Fruit fly (Drosophila melanogaster) whole organism, embryonic: ENCODE measurements around the gene Sumo.

Experiments
- Aef1 ChIP-seq: fragments of 200-800 bp; sonication (Bioruptor generic); IDR thresholded peaks from 3 replicates; pipeline ENCODE4 v1.3.6; 2022; ENCODE audit warnings: missing biosample characterization, missing genetic modification characterization
- Asciz ChIP-seq: fragments of 200-800 bp; sonication (Bioruptor generic); optimal IDR thresholded peaks from 2 replicates; lab custom pipeline; 2017; ENCODE audit warnings: missing biosample characterization, mild to moderate bottlenecking, missing genetic modification characterization, missing genetic modification reagents
- Atf6 ChIP-seq: fragments of 200-800 bp; sonication (Bioruptor generic); IDR thresholded peaks from 2 replicates; pipeline ENCODE4 v1.3.6; 2022; ENCODE audit warnings: missing biosample characterization, missing genetic modification characterization
- Blimp-1 ChIP-seq: fragments of 200-800 bp; sonication (Bioruptor generic); optimal IDR thresholded peaks from 3 replicates; lab custom pipeline; 2018; ENCODE audit warnings: missing biosample characterization, missing genetic modification characterization, mild to moderate bottlenecking, moderate library complexity, missing genetic modification reagents
- CG11504 ChIP-seq: fragments of 200-800 bp; sonication (Bioruptor generic); optimal IDR thresholded peaks from 3 replicates; lab custom pipeline; 2019; ENCODE audit warnings: missing biosample characterization, mild to moderate bottlenecking, missing genetic modification characterization, moderate library complexity
- CG12104 ChIP-seq: fragments of 200-800 bp; sonication (Bioruptor generic); optimal IDR thresholded peaks from 3 replicates; lab custom pipeline; 2016; ENCODE audit warnings: missing biosample characterization, missing genetic modification characterization
- CG1233 ChIP-seq: fragments of 200-800 bp; sonication (Bioruptor generic); optimal IDR thresholded peaks from 4 replicates; lab custom pipeline; 2018; ENCODE audit warnings: missing biosample characterization, mild to moderate bottlenecking, missing genetic modification characterization
- CG13894 ChIP-seq: fragments of 200-800 bp; sonication (Bioruptor generic); optimal IDR thresholded peaks from 3 replicates; lab custom pipeline; 2018; ENCODE audit warnings: missing biosample characterization, mild to moderate bottlenecking, missing genetic modification characterization, moderate library complexity
- CG14014 ChIP-seq: fragments of 200-800 bp; sonication (Bioruptor generic); IDR thresholded peaks from 2 replicates; pipeline ENCODE4 v1.3.6; 2022; ENCODE audit warnings: missing biosample characterization, missing genetic modification characterization
- CG15269 ChIP-seq: fragments of 200-800 bp; sonication (Bioruptor generic); optimal IDR thresholded peaks from 2 replicates; lab custom pipeline; 2018; ENCODE audit warnings: missing biosample characterization, mild to moderate bottlenecking, missing genetic modification characterization, moderate library complexity
- CG1529 ChIP-seq: fragments of 200-800 bp; sonication (Bioruptor generic); optimal IDR thresholded peaks from 3 replicates; lab custom pipeline; 2018; ENCODE audit warnings: missing biosample characterization, missing genetic modification characterization
- CG16779 ChIP-seq: fragments of 200-800 bp; sonication (Bioruptor generic); IDR thresholded peaks from 2 replicates; pipeline ENCODE4 v1.3.6; 2022; ENCODE audit warnings: missing biosample characterization, missing genetic modification characterization
- CG17385 ChIP-seq: fragments of 200-800 bp; sonication (Bioruptor generic); optimal IDR thresholded peaks from 3 replicates; lab custom pipeline; 2018; ENCODE audit warnings: missing biosample characterization, mild to moderate bottlenecking, missing genetic modification characterization
- CG17568 ChIP-seq: fragments of 200-800 bp; sonication (Bioruptor generic); optimal IDR thresholded peaks from 2 replicates; lab custom pipeline; 2018; ENCODE audit warnings: missing biosample characterization, mild to moderate bottlenecking, missing genetic modification characterization, moderate library complexity
- CG18011 ChIP-seq: fragments of 200-800 bp; sonication (Bioruptor generic); optimal IDR thresholded peaks from 2 replicates; lab custom pipeline; 2017; ENCODE audit warnings: missing biosample characterization, missing genetic modification characterization, mild to moderate bottlenecking, moderate library complexity, missing genotype
- CG2116 ChIP-seq: fragments of 200-800 bp; sonication (Bioruptor generic); optimal IDR thresholded peaks from 3 replicates; lab custom pipeline; 2018; ENCODE audit warnings: missing biosample characterization, mild to moderate bottlenecking, missing genetic modification characterization
- CG30431 ChIP-seq: fragments of 200-800 bp; sonication (Bioruptor generic); optimal IDR thresholded peaks from 2 replicates; lab custom pipeline; 2017; ENCODE audit warnings: missing biosample characterization, missing genetic modification characterization
- CG32772 ChIP-seq: fragments of 200-800 bp; sonication (Bioruptor generic); IDR thresholded peaks from 2 replicates; pipeline ENCODE4 v1.3.6; 2022; ENCODE audit warnings: missing biosample characterization, missing genetic modification characterization
- CG4328 ChIP-seq: fragments of 200-800 bp; sonication (Bioruptor generic); optimal IDR thresholded peaks from 3 replicates; lab custom pipeline; 2017; ENCODE audit warnings: missing biosample characterization, missing genetic modification reagents, missing genetic modification characterization
- CG6175 ChIP-seq: fragments of 200-800 bp; sonication (Bioruptor generic); IDR thresholded peaks from 3 replicates; pipeline ENCODE4 v1.3.6; 2022; ENCODE audit warnings: missing biosample characterization, missing genetic modification characterization
- CG6654 ChIP-seq: fragments of 200-800 bp; sonication (Bioruptor generic); optimal IDR thresholded peaks from 2 replicates; lab custom pipeline; 2017; ENCODE audit warnings: missing biosample characterization, mild to moderate bottlenecking, missing genetic modification characterization
- CG7357 ChIP-seq: fragments of 200-800 bp; sonication (Bioruptor generic); IDR thresholded peaks from 3 replicates; pipeline ENCODE4 v1.3.6; 2022; ENCODE audit warnings: missing biosample characterization, missing genetic modification characterization
- CG9437 ChIP-seq: fragments of 200-800 bp; sonication (Bioruptor generic); optimal IDR thresholded peaks from 2 replicates; lab custom pipeline; 2018; ENCODE audit warnings: missing biosample characterization, mild to moderate bottlenecking, missing genetic modification characterization
- D19A ChIP-seq: fragments of 200-800 bp; optimal IDR thresholded peaks from 3 replicates; lab custom pipeline; 2019; ENCODE audit warnings: missing biosample characterization, mild to moderate bottlenecking, missing genetic modification characterization, moderate library complexity
- Dp ChIP-seq: fragments of 200-800 bp; sonication (Bioruptor generic); optimal IDR thresholded peaks from 2 replicates; lab custom pipeline; 2018; ENCODE audit warnings: missing biosample characterization, mild to moderate bottlenecking, missing genetic modification characterization, moderate library complexity
- ERR ChIP-seq: fragments of 200-800 bp; sonication (Bioruptor generic); optimal IDR thresholded peaks from 2 replicates; lab custom pipeline; 2016; ENCODE audit warnings: missing biosample characterization, missing genetic modification characterization
- Eip74EF ChIP-seq, 2 experiments: fragments of 200-800 bp in 1 of 2; fragments of >200 bp in 1 of 2; sonication (Bioruptor generic) in 1 of 2; optimal IDR thresholded peaks; 2 replicates each; lab custom pipeline; 2017 to 2019; ENCODE audit warnings: missing biosample characterization in 2 of 2, missing genetic modification characterization in 2 of 2, mild to moderate bottlenecking in 1 of 2, moderate library complexity in 1 of 2
- GATAe ChIP-seq: fragments of 200-800 bp; sonication (Bioruptor generic); conservative IDR thresholded peaks from 2 replicates; pipeline ENCODE4 v1.3.6; 2022; ENCODE audit warnings: missing biosample characterization, missing genetic modification characterization
- HLH4C ChIP-seq: fragments of 200-800 bp; sonication (Bioruptor generic); IDR thresholded peaks from 3 replicates; pipeline ENCODE4 v1.3.6; 2022; ENCODE audit warnings: missing biosample characterization, missing genetic modification characterization; ENCODE audit not compliant: partially characterized antibody
- NK7.1 ChIP-seq: fragments of 200-800 bp; sonication (Bioruptor generic); optimal IDR thresholded peaks from 3 replicates; lab custom pipeline; 2016; ENCODE audit warnings: missing biosample characterization, missing genetic modification characterization
- Ptx1 ChIP-seq: fragments of 200-800 bp; sonication (Bioruptor generic); IDR thresholded peaks from 2 replicates; pipeline ENCODE4 v1.3.6; 2022; ENCODE audit warnings: missing biosample characterization, missing genetic modification characterization
- Rfx ChIP-seq: fragments of 200-800 bp; sonication (Bioruptor generic); IDR thresholded peaks from 2 replicates; pipeline ENCODE4 v1.3.6; 2022; ENCODE audit warnings: missing biosample characterization, missing genetic modification characterization
- ems ChIP-seq: fragments of 200-800 bp; sonication (Bioruptor generic); optimal IDR thresholded peaks from 3 replicates; lab custom pipeline; 2016; ENCODE audit warnings: missing biosample characterization, missing genetic modification characterization
- en ChIP-seq: fragments of 200-800 bp; sonication (Bioruptor generic); optimal IDR thresholded peaks from 2 replicates; lab custom pipeline; 2016; ENCODE audit warnings: missing biosample characterization, missing genetic modification characterization
- eyg ChIP-seq: fragments of 200-800 bp; sonication (Bioruptor generic); optimal IDR thresholded peaks from 3 replicates; lab custom pipeline; 2016; ENCODE audit warnings: missing biosample characterization, missing genetic modification characterization
- gfzf ChIP-seq: fragments of 200-800 bp; sonication (Bioruptor generic); optimal IDR thresholded peaks from 2 replicates; lab custom pipeline; 2016; ENCODE audit warnings: missing biosample characterization, mild to moderate bottlenecking, missing genetic modification characterization, moderate library complexity
- grau ChIP-seq: fragments of 200-800 bp; optimal IDR thresholded peaks from 3 replicates; lab custom pipeline; 2019; ENCODE audit warnings: missing biosample characterization, mild to moderate bottlenecking, missing genetic modification characterization, moderate library complexity
- kah ChIP-seq: fragments of 200-800 bp; sonication (Bioruptor generic); optimal IDR thresholded peaks from 2 replicates; lab custom pipeline; 2018; ENCODE audit warnings: missing biosample characterization, mild to moderate bottlenecking, missing genetic modification characterization
- mam ChIP-seq: fragments of 200-800 bp; sonication (Bioruptor generic); optimal IDR thresholded peaks from 3 replicates; lab custom pipeline; 2016; ENCODE audit warnings: missing biosample characterization, missing genetic modification characterization
- nerfin-1 ChIP-seq: fragments of 200-800 bp; sonication (Bioruptor generic); optimal IDR thresholded peaks from 3 replicates; lab custom pipeline; 2019; ENCODE audit warnings: missing biosample characterization, mild to moderate bottlenecking, missing genetic modification characterization, moderate library complexity
- onecut ChIP-seq: fragments of 200-800 bp; sonication (Bioruptor generic); IDR thresholded peaks from 2 replicates; pipeline ENCODE4 v1.3.6; 2022; ENCODE audit warnings: missing biosample characterization, missing genetic modification characterization
- pan ChIP-seq, 4 experiments: fragments of >200 bp in 3 of 4; fragments of 200-800 bp in 1 of 4; sonication (Bioruptor generic) in 1 of 4; optimal IDR thresholded peaks in 3 of 4; IDR thresholded peaks in 1 of 4; 2 replicates each; pipeline versions ENCODE4 v1.3.6 to Lab custom; 2017 to 2022; ENCODE audit warnings: missing biosample characterization in 2 of 4, missing genetic modification characterization in 2 of 4, mixed read lengths in 1 of 4
- peb ChIP-seq: fragments of 200-800 bp; sonication (Bioruptor generic); IDR thresholded peaks from 2 replicates; pipeline ENCODE4 v1.3.6; 2022; ENCODE audit warnings: missing biosample characterization, missing genetic modification characterization
- pho ChIP-seq: fragments of 200-800 bp; sonication (Bioruptor generic); optimal IDR thresholded peaks from 2 replicates; lab custom pipeline; 2016; ENCODE audit warnings: missing biosample characterization, missing genetic modification characterization
- ro ChIP-seq: fragments of 200-800 bp; sonication (Bioruptor generic); IDR thresholded peaks from 2 replicates; pipeline ENCODE4 v1.3.6; 2022; ENCODE audit warnings: missing biosample characterization, missing genetic modification characterization
- sc ChIP-seq, 3 experiments: fragments of >200 bp in 2 of 3; fragments of 200-800 bp in 1 of 3; sonication (Bioruptor generic) in 1 of 3; optimal IDR thresholded peaks; 2 replicates in 2 of 3; 3 replicates in 1 of 3; lab custom pipeline; 2017; ENCODE audit warnings: mild to moderate bottlenecking in 1 of 3, missing biosample characterization in 1 of 3, missing genetic modification characterization in 1 of 3, missing genetic modification reagents in 1 of 3
- tio ChIP-seq: fragments of 200-800 bp; sonication (Bioruptor generic); optimal IDR thresholded peaks from 2 replicates; lab custom pipeline; 2017; ENCODE audit warnings: missing biosample characterization, missing genetic modification characterization, inconsistent platforms
- zen2 ChIP-seq: fragments of 200-800 bp; sonication (Bioruptor generic); IDR thresholded peaks from 3 replicates; pipeline ENCODE4 v1.3.6; 2022; ENCODE audit warnings: missing biosample characterization, missing genetic modification characterization; ENCODE audit not compliant: partially characterized antibody

The Sumo gene

dm6 chr2L:6922091-6922753 lies 45.2 kb downstream of the Sumo start (continued):
- TF ChIP-seq CG6654 (GFP tag; lab: Kevin White, UChicago) = peak; percentile 30
- no peak for TF ChIP-seq CG30431 (GFP tag; lab: Kevin White, UChicago)
- no peak for TF ChIP-seq GATAe (GFP tag; lab: Robert Waterston, UW)
- no peak for TF ChIP-seq HLH4C (GFP tag; lab: Robert Waterston, UW)
- no peak for TF ChIP-seq ro
- TF ChIP-seq Asciz (GFP tag; lab: Kevin White, UChicago) = peak; percentile 78
- peak; percentile 70 for TF ChIP-seq onecut
- TF ChIP-seq CG32772 (GFP tag; lab: Robert Waterston, UW) = no peak
- no peak for TF ChIP-seq CG15269 (tag; lab: Kevin White, UChicago)
- TF ChIP-seq CG11504 (tag; lab: Kevin White, UChicago) = no peak
- TF ChIP-seq CG13894 = no peak
- TF ChIP-seq CG1529 (GFP tag; lab: Kevin White, UChicago) = peak; percentile 75
- peak; percentile 43 for TF ChIP-seq CG18011
- peak; percentile 68 for TF ChIP-seq CG17385 (GFP tag; lab: Kevin White, UChicago)
- no peak for TF ChIP-seq zen2 (GFP tag; lab: Robert Waterston, UW)
- peak; percentile 74 for TF ChIP-seq nerfin-1 (tag; lab: Kevin White, UChicago)
- TF ChIP-seq gfzf = no peak
- TF ChIP-seq grau (tag; lab: Kevin White, UChicago) = peak; percentile 68
- TF ChIP-seq D19A (tag; lab: Kevin White, UChicago) = peak; percentile 66
- peak; percentile 50 for TF ChIP-seq pho (GFP tag; lab: Kevin White, UChicago)
- TF ChIP-seq CG12104 (GFP tag; lab: Kevin White, UChicago) = peak; percentile 1
- peak; percentile 45; the same call in 1 of the 2 replicates for TF ChIP-seq peb
- TF ChIP-seq tio (GFP tag; lab: Kevin White, UChicago) = no peak
- TF ChIP-seq Dp = no peak
- no peak for TF ChIP-seq ERR (GFP tag; lab: Kevin White, UChicago)
- TF ChIP-seq Blimp-1 = no peak
- TF ChIP-seq mam (GFP tag; lab: Kevin White, UChicago) = peak; percentile 76
- peak; percentile 33 for TF ChIP-seq NK7.1 (GFP tag; lab: Kevin White, UChicago)
- no peak for TF ChIP-seq CG9437
- no peak for TF ChIP-seq sc (optimal IDR thresholded peaks at IDR 0.05; lab: Kevin White, UChicago)
- peak; percentile 50 for TF ChIP-seq sc (GFP tag; optimal IDR thresholded peaks at IDR 0.05; lab: Kevin White, UChicago)
- TF ChIP-seq CG1233 (GFP tag; lab: Kevin White, UChicago) = peak; percentile 51
- no peak for TF ChIP-seq CG6175 (GFP tag; lab: Robert Waterston, UW)
- TF ChIP-seq Rfx (GFP tag; lab: Robert Waterston, UW) = no peak; the same call in 1 of the 2 replicates
- peak; percentile 64 for TF ChIP-seq ems (GFP tag; lab: Kevin White, UChicago)
- peak; percentile 84; the same call in 1 of the 2 replicates for TF ChIP-seq CG14014 (GFP tag; lab: Robert Waterston, UW)
- TF ChIP-seq Ptx1 = no peak
- TF ChIP-seq Eip74EF (GFP tag; optimal IDR thresholded peaks at IDR 0.05; lab: Kevin White, UChicago) = no peak
- TF ChIP-seq CG17568 (GFP tag; lab: Kevin White, UChicago) = peak; percentile 77
- TF ChIP-seq Atf6 (GFP tag; lab: Robert Waterston, UW) = peak; percentile 74
- TF ChIP-seq en = peak; percentile 67
- no peak for TF ChIP-seq CG4328
- no peak for TF ChIP-seq pan (optimal IDR thresholded peaks at IDR 0.05; lab: Kevin White, UChicago)
- no peak for TF ChIP-seq pan (GFP tag; optimal IDR thresholded peaks at IDR 0.05 in 1 of 2, IDR thresholded peaks at IDR 0.05 in 1 of 2)
- TF ChIP-seq CG16779 = peak; percentile 76
- no peak for TF ChIP-seq CG7357 (GFP tag; lab: Robert Waterston, UW)
- TF ChIP-seq eyg (GFP tag; lab: Kevin White, UChicago) = no peak
- TF ChIP-seq kah (GFP tag; lab: Kevin White, UChicago) = peak; percentile 1
- peak; percentile 33 for TF ChIP-seq CG2116 (GFP tag; lab: Kevin White, UChicago)
- no peak; the same call in 1 of the 3 replicates for TF ChIP-seq Aef1 (GFP tag; lab: Robert Waterston, UW)
